ENCODE assay signal across 4 worm cellular contexts in genomic region chrIII:8873990-8874668, ce11.
TF ChIP-seq lines count a peak whose summit lies in the region.

No protein-coding gene starts in this region.

TF ChIP-seq in whole organism, L2 larva, 48 proteins besides CTCF, POLR2A, EP300 and RAD21 (continues in another document):
- TF ChIP-seq sem-4 (tag; optimal IDR thresholded peaks at IDR 0.05; lab: Kevin White, UChicago) (peak; percentile 91), lin-11 (tag; optimal IDR thresholded peaks at IDR 0.05; lab: Kevin White, UChicago) (peak; percentile 68), nhr-11 (tag; optimal IDR thresholded peaks at IDR 0.05; lab: Kevin White, UChicago) (no peak), sma-3 (GFP tag; optimal IDR thresholded peaks at IDR 0.05; lab: Kevin White, UChicago) (no peak), mab-5 (tag; optimal IDR thresholded peaks at IDR 0.05; lab: Kevin White, UChicago) (peak; percentile 92), ztf-1 (GFP tag; conservative IDR thresholded peaks at IDR 0.05; lab: Robert Waterston, UW) (no peak), ama-1 (optimal IDR thresholded peaks at IDR 0.05; lab: Kevin White, UChicago) (peak; percentile 92), blmp-1 (tag; optimal IDR thresholded peaks at IDR 0.05; lab: Kevin White, UChicago; ENCODE audit: insufficient read depth) (peak; percentile 11), nhr-77 (tag; optimal IDR thresholded peaks at IDR 0.05; lab: Kevin White, UChicago) (no peak), nhr-12 (tag; optimal IDR thresholded peaks at IDR 0.05; lab: Kevin White, UChicago) (no peak), elt-1 (tag; optimal IDR thresholded peaks at IDR 0.05; lab: Kevin White, UChicago) (no peak), nhr-25 (tag; optimal IDR thresholded peaks at IDR 0.05; lab: Kevin White, UChicago) (peak; percentile 61), unc-39 (tag; optimal IDR thresholded peaks at IDR 0.05; lab: Kevin White, UChicago) (no peak), F13H6.1 (tag; optimal IDR thresholded peaks at IDR 0.05; lab: Kevin White, UChicago) (peak; percentile 94), lsy-2 (tag; optimal IDR thresholded peaks at IDR 0.05; lab: Kevin White, UChicago) (peak; percentile 70 to 86), alr-1 (tag; optimal IDR thresholded peaks at IDR 0.05; lab: Kevin White, UChicago) (no peak), nhr-21 (tag; optimal IDR thresholded peaks at IDR 0.05; lab: Kevin White, UChicago) (peak; percentile 20), lin-13 (GFP tag; optimal IDR thresholded peaks at IDR 0.05; lab: Kevin White, UChicago) (peak; percentile 76), skn-1 (tag; optimal IDR thresholded peaks at IDR 0.05; lab: Kevin White, UChicago) (no peak), ZK546.5 (tag; optimal IDR thresholded peaks at IDR 0.05; lab: Kevin White, UChicago) (no peak), snpc-4 (tag; optimal IDR thresholded peaks at IDR 0.05; lab: Kevin White, UChicago) (no peak), mbf-1 (tag; optimal IDR thresholded peaks at IDR 0.05; lab: Kevin White, UChicago) (no peak), ztf-11 (tag; optimal IDR thresholded peaks at IDR 0.05; lab: Kevin White, UChicago) (no peak), nhr-6 (tag; optimal IDR thresholded peaks at IDR 0.05; lab: Kevin White, UChicago) (peak; percentile 73)

TF ChIP-seq in whole organism, L4 larva, 104 proteins besides CTCF, POLR2A, EP300 and RAD21 (continues in another document):
- TF ChIP-seq hlh-30 (tag; optimal IDR thresholded peaks at IDR 0.05; lab: Kevin White, UChicago; ENCODE audit: insufficient read depth) (peak; percentile 56), skn-1 (tag; optimal IDR thresholded peaks at IDR 0.05; lab: Kevin White, UChicago) (no peak), Y5F2A.4 (GFP tag; optimal IDR thresholded peaks at IDR 0.05; lab: Kevin White, UChicago) (no peak), dmd-8 (GFP tag; IDR thresholded peaks at IDR 0.05; lab: Robert Waterston, UW) (no peak), tra-1 (GFP tag; IDR thresholded peaks at IDR 0.05; lab: Robert Waterston, UW) (0 out of 2 replicates have a peak, but pooled peaks have one; percentile 5), saeg-2 (GFP tag; IDR thresholded peaks at IDR 0.05; lab: Robert Waterston, UW) (no peak), mes-2 (tag; optimal IDR thresholded peaks at IDR 0.05; lab: Kevin White, UChicago; ENCODE audit: poor library complexity, severe bottlenecking) (peak; percentile 60), madf-5 (GFP tag; IDR thresholded peaks at IDR 0.05; lab: Robert Waterston, UW) (no peak), egl-43 (GFP tag; IDR thresholded peaks at IDR 0.05; lab: Robert Waterston, UW) (no peak), nhr-42 (GFP tag; IDR thresholded peaks at IDR 0.05; lab: Robert Waterston, UW) (no peak), nhr-76 (tag; optimal IDR thresholded peaks at IDR 0.05; lab: Kevin White, UChicago) (no peak), mdl-1 (tag; optimal IDR thresholded peaks at IDR 0.05; lab: Kevin White, UChicago) (peak in 1 of 2 experiments; percentile 72), spr-3 (GFP tag; optimal IDR thresholded peaks at IDR 0.05; lab: Kevin White, UChicago) (no peak), nhr-77 (tag; optimal IDR thresholded peaks at IDR 0.05; lab: Kevin White, UChicago) (no peak), dve-1 (tag; optimal IDR thresholded peaks at IDR 0.05; lab: Kevin White, UChicago; ENCODE audit: insufficient read depth) (peak; percentile 38), zfp-3 (GFP tag; conservative IDR thresholded peaks at IDR 0.05; lab: Robert Waterston, UW) (no peak), lin-39 (tag; optimal IDR thresholded peaks at IDR 0.05; lab: Kevin White, UChicago) (no peak), nhr-6 (tag; optimal IDR thresholded peaks at IDR 0.05; lab: Kevin White, UChicago) (peak; percentile 62), F44E2.7 (GFP tag; IDR thresholded peaks at IDR 0.05; lab: Robert Waterston, UW) (no peak), mxl-3 (GFP tag; optimal IDR thresholded peaks at IDR 0.05; lab: Kevin White, UChicago) (peak; percentile 43), daf-16 (GFP tag; optimal IDR thresholded peaks at IDR 0.05; lab: Kevin White, UChicago) (peak in 1 of 2 experiments; percentile 62), daf-16 (tag; optimal IDR thresholded peaks at IDR 0.05; lab: Kevin White, UChicago) (no peak), nhr-111 (GFP tag; optimal IDR thresholded peaks at IDR 0.05; lab: Kevin White, UChicago) (peak; percentile 32), ZK337.2 (GFP tag; IDR thresholded peaks at IDR 0.05; lab: Robert Waterston, UW) (no peak)

TF ChIP-seq in whole organism, late embryonic, 69 proteins besides CTCF, POLR2A, EP300 and RAD21 (continues in another document):
- no peak for TF ChIP-seq dmd-4 (tag; optimal IDR thresholded peaks at IDR 0.05; lab: Kevin White, UChicago; ENCODE audit: borderline replicate concordance)
- TF ChIP-seq pat-9 (tag; optimal IDR thresholded peaks at IDR 0.05; lab: Kevin White, UChicago), result peak; percentile 64
- TF ChIP-seq syd-9 (tag; optimal IDR thresholded peaks at IDR 0.05; lab: Kevin White, UChicago), result peak; percentile 86
- TF ChIP-seq hlh-8 (tag; optimal IDR thresholded peaks at IDR 0.05; lab: Kevin White, UChicago), result peak; percentile 75
- no peak for TF ChIP-seq lim-6 (tag; optimal IDR thresholded peaks at IDR 0.05; lab: Kevin White, UChicago)
- TF ChIP-seq ref-2 (tag; optimal IDR thresholded peaks at IDR 0.05; lab: Kevin White, UChicago), result peak; percentile 74
- no peak for TF ChIP-seq ceh-30 (tag; optimal IDR thresholded peaks at IDR 0.05; lab: Kevin White, UChicago)
- peak; percentile 80 for TF ChIP-seq ceh-34 (tag; optimal IDR thresholded peaks at IDR 0.05; lab: Kevin White, UChicago)
- TF ChIP-seq C08G9.2 (tag; optimal IDR thresholded peaks at IDR 0.05; lab: Kevin White, UChicago), result peak; percentile 75
- TF ChIP-seq ceh-19 (GFP tag; optimal IDR thresholded peaks at IDR 0.05; lab: Kevin White, UChicago), result no peak
- TF ChIP-seq ttx-3 (tag; optimal IDR thresholded peaks at IDR 0.05; lab: Kevin White, UChicago), result no peak
- TF ChIP-seq fax-1 (tag; optimal IDR thresholded peaks at IDR 0.05; lab: Kevin White, UChicago), result no peak
- TF ChIP-seq hlh-15 (tag; optimal IDR thresholded peaks at IDR 0.05; lab: Kevin White, UChicago), result no peak
- peak; percentile 75 for TF ChIP-seq ceh-14 (tag; optimal IDR thresholded peaks at IDR 0.05; lab: Kevin White, UChicago)
- TF ChIP-seq unc-3 (GFP tag; conservative IDR thresholded peaks at IDR 0.05; lab: Robert Waterston, UW), result no peak
- peak; percentile 61 for TF ChIP-seq unc-3 (tag; optimal IDR thresholded peaks at IDR 0.05; lab: Kevin White, UChicago)
- no peak for TF ChIP-seq C38D4.7 (GFP tag; optimal IDR thresholded peaks at IDR 0.05; lab: Kevin White, UChicago)
- TF ChIP-seq ceh-6 (GFP tag; optimal IDR thresholded peaks at IDR 0.05; lab: Kevin White, UChicago), result peak; percentile 28
- TF ChIP-seq ceh-22 (tag; optimal IDR thresholded peaks at IDR 0.05; lab: Kevin White, UChicago), result no peak
- peak; percentile 36 for TF ChIP-seq ztf-16 (tag; optimal IDR thresholded peaks at IDR 0.05; lab: Kevin White, UChicago)
- no peak for TF ChIP-seq K02D7.2 (tag; optimal IDR thresholded peaks at IDR 0.05; lab: Kevin White, UChicago)
- TF ChIP-seq lin-11 (tag; optimal IDR thresholded peaks at IDR 0.05; lab: Kevin White, UChicago), result no peak
- TF ChIP-seq sox-4 (tag; optimal IDR thresholded peaks at IDR 0.05; lab: Kevin White, UChicago), result no peak
- no peak for TF ChIP-seq sox-2 (GFP tag; IDR thresholded peaks at IDR 0.05; lab: Robert Waterston, UW)
- no peak for TF ChIP-seq pha-2 (tag; optimal IDR thresholded peaks at IDR 0.05; lab: Kevin White, UChicago)
- no peak for TF ChIP-seq npax-4 (tag; optimal IDR thresholded peaks at IDR 0.05; lab: Kevin White, UChicago)
- TF ChIP-seq tbx-2 (tag; optimal IDR thresholded peaks at IDR 0.05; lab: Kevin White, UChicago), result peak; percentile 90

TF ChIP-seq in whole organism, mixed stage, embryonic, 35 proteins besides CTCF, POLR2A, EP300 and RAD21 (continues in another document):
- TF ChIP-seq ceh-83 (GFP tag; optimal IDR thresholded peaks at IDR 0.05; lab: Kevin White, UChicago) (no peak), blmp-1 (tag; optimal IDR thresholded peaks at IDR 0.05; lab: Kevin White, UChicago) (no peak), nhr-12 (tag; optimal IDR thresholded peaks at IDR 0.05; lab: Kevin White, UChicago) (peak; percentile 67), nhr-2 (tag; optimal IDR thresholded peaks at IDR 0.05; lab: Kevin White, UChicago) (peak; percentile 21), nhr-28 (tag; optimal IDR thresholded peaks at IDR 0.05; lab: Kevin White, UChicago) (no peak), hlh-1 (tag; optimal IDR thresholded peaks at IDR 0.05; lab: Kevin White, UChicago) (peak; percentile 69), lsy-2 (tag; optimal IDR thresholded peaks at IDR 0.05; lab: Kevin White, UChicago) (peak; percentile 33), mls-2 (tag; optimal IDR thresholded peaks at IDR 0.05; lab: Kevin White, UChicago) (peak; percentile 85), nhr-237 (tag; optimal IDR thresholded peaks at IDR 0.05; lab: Kevin White, UChicago) (peak; percentile 19), sptf-1 (tag; optimal IDR thresholded peaks at IDR 0.05; lab: Kevin White, UChicago) (peak; percentile 60), unc-39 (tag; optimal IDR thresholded peaks at IDR 0.05; lab: Kevin White, UChicago) (peak; percentile 22), elt-3 (tag; optimal IDR thresholded peaks at IDR 0.05; lab: Kevin White, UChicago) (no peak), pha-4 (tag; optimal IDR thresholded peaks at IDR 0.05; lab: Kevin White, UChicago) (peak; percentile 20), mab-5 (tag; optimal IDR thresholded peaks at IDR 0.05; lab: Kevin White, UChicago) (no peak), cnd-1 (tag; optimal IDR thresholded peaks at IDR 0.05; lab: Kevin White, UChicago) (peak; percentile 78), ztf-11 (tag; optimal IDR thresholded peaks at IDR 0.05; lab: Kevin White, UChicago) (peak; percentile 57), ceh-43 (GFP tag; optimal IDR thresholded peaks at IDR 0.05; lab: Kevin White, UChicago) (peak; percentile 23), lin-32 (GFP tag; optimal IDR thresholded peaks at IDR 0.05; lab: Kevin White, UChicago) (peak; percentile 85), unc-62 (GFP tag; optimal IDR thresholded peaks at IDR 0.05; lab: Kevin White, UChicago) (peak; percentile 91), M03D4.4 (tag; optimal IDR thresholded peaks at IDR 0.05; lab: Kevin White, UChicago) (peak; percentile 60), snpc-4 (tag; optimal IDR thresholded peaks at IDR 0.05; lab: Kevin White, UChicago) (no peak), nhr-76 (tag; optimal IDR thresholded peaks at IDR 0.05; lab: Kevin White, UChicago) (no peak), zip-8 (tag; optimal IDR thresholded peaks at IDR 0.05; lab: Kevin White, UChicago) (no peak), tbx-8 (GFP tag; optimal IDR thresholded peaks at IDR 0.05; lab: Kevin White, UChicago) (peak; percentile 71), lin-13 (tag; optimal IDR thresholded peaks at IDR 0.05; lab: Kevin White, UChicago) (peak; percentile 2), ceh-39 (tag; optimal IDR thresholded peaks at IDR 0.05; lab: Kevin White, UChicago) (peak; percentile 42), sem-2 (GFP tag; optimal IDR thresholded peaks at IDR 0.05; lab: Kevin White, UChicago) (no peak), bed-3 (GFP tag; optimal IDR thresholded peaks at IDR 0.05; lab: Kevin White, UChicago) (no peak), elt-1 (tag; optimal IDR thresholded peaks at IDR 0.05; lab: Kevin White, UChicago; ENCODE audit: borderline replicate concordance, insufficient read depth) (no peak)
